Worm (Caenorhabditis elegans) whole organism, L2 larva: Measurements from ENCODE around the gene plx-2.

Experiments
- C34F6.9 ChIP-seq: fragments of 150-350 bp; optimal IDR thresholded peaks from 2 replicates; lab custom pipeline; 2014; ENCODE audit warnings: missing biosample characterization, missing genetic modification characterization
- F13H6.1 ChIP-seq: sonication (generic microtip); optimal IDR thresholded peaks from 2 replicates; lab custom pipeline; 2016; ENCODE audit warnings: missing genetic modification characterization, missing compliant biosample characterization
- R02D3.7 ChIP-seq: fragments of 150-350 bp; optimal IDR thresholded peaks from 2 replicates; lab custom pipeline; 2014; ENCODE audit warnings: missing biosample characterization, missing genetic modification characterization
- Y55F3AM.14 ChIP-seq: fragments of 200-800 bp; sonication (Bioruptor generic); optimal IDR thresholded peaks from 2 replicates; lab custom pipeline; 2018; ENCODE audit warnings: mild to moderate bottlenecking, missing genetic modification characterization, missing compliant biosample characterization
- alr-1 ChIP-seq: fragments of 150-350 bp; optimal IDR thresholded peaks from 2 replicates; lab custom pipeline; 2014; ENCODE audit warnings: missing biosample characterization, missing genetic modification characterization
- aly-2 ChIP-seq: fragments of 150-350 bp; optimal IDR thresholded peaks from 2 replicates; lab custom pipeline; 2014; ENCODE audit warnings: missing biosample characterization, missing genetic modification characterization
- ceh-16 ChIP-seq: fragments of 150-350 bp; optimal IDR thresholded peaks from 2 replicates; lab custom pipeline; 2014; ENCODE audit warnings: missing biosample characterization, missing genetic modification characterization
- ceh-82 ChIP-seq: fragments of 150-350 bp; optimal IDR thresholded peaks from 2 replicates; lab custom pipeline; 2014; ENCODE audit warnings: missing biosample characterization, missing genetic modification characterization
- crh-2 ChIP-seq: sonication (generic microtip); optimal IDR thresholded peaks from 2 replicates; lab custom pipeline; 2017; ENCODE audit warnings: missing biosample characterization, missing genetic modification characterization
- egl-27 ChIP-seq: sonication (generic microtip); optimal IDR thresholded peaks from 3 replicates; lab custom pipeline; 2017; ENCODE audit warnings: missing biosample characterization, missing genetic modification reagents, missing genetic modification characterization
- elt-1 ChIP-seq: fragments of 150-350 bp; optimal IDR thresholded peaks from 2 replicates; lab custom pipeline; 2014; ENCODE audit warnings: missing biosample characterization, missing genetic modification characterization
- fos-1 ChIP-seq: fragments of 150-350 bp; optimal IDR thresholded peaks from 2 replicates; lab custom pipeline; 2014; ENCODE audit warnings: missing biosample characterization, missing genetic modification characterization
- gmeb-1 ChIP-seq: fragments of 150-350 bp; optimal IDR thresholded peaks from 2 replicates; lab custom pipeline; 2014; ENCODE audit warnings: missing biosample characterization, missing genetic modification characterization
- lin-11 ChIP-seq: fragments of 150-350 bp; sonication (generic microtip); optimal IDR thresholded peaks from 2 replicates; lab custom pipeline; 2014; ENCODE audit warnings: missing biosample characterization, missing genetic modification characterization, inconsistent platforms, mixed read lengths
- lin-13 ChIP-seq: fragments of 150-350 bp; optimal IDR thresholded peaks from 2 replicates; lab custom pipeline; 2014; ENCODE audit warnings: missing biosample characterization, missing genetic modification reagents, missing genetic modification characterization
- lsy-2 ChIP-seq, 2 experiments: fragments of 150-350 bp in 1 of 2; sonication (generic microtip) in 1 of 2; optimal IDR thresholded peaks; 2 replicates each; lab custom pipeline; 2014 to 2017; ENCODE audit warnings: missing biosample characterization in 2 of 2, missing genetic modification characterization in 2 of 2
- mdl-1 ChIP-seq, 2 experiments: fragments of 150-350 bp in 1 of 2; sonication (generic microtip) in 1 of 2; optimal IDR thresholded peaks; 2 replicates each; lab custom pipeline; 2017; ENCODE audit warnings: missing biosample characterization in 2 of 2, missing genetic modification characterization in 2 of 2
- nhr-10 ChIP-seq: sonication (generic microtip); optimal IDR thresholded peaks from 2 replicates; lab custom pipeline; 2017; ENCODE audit warnings: missing biosample characterization, missing genetic modification characterization
- nhr-11 ChIP-seq: fragments of 150-350 bp; optimal IDR thresholded peaks from 2 replicates; lab custom pipeline; 2014; ENCODE audit warnings: missing biosample characterization, missing genetic modification characterization
- nhr-12 ChIP-seq: fragments of 150-350 bp; optimal IDR thresholded peaks from 2 replicates; lab custom pipeline; 2014; ENCODE audit warnings: missing biosample characterization, missing genetic modification characterization
- nhr-129 ChIP-seq: fragments of 150-350 bp; optimal IDR thresholded peaks from 2 replicates; lab custom pipeline; 2014; ENCODE audit warnings: missing biosample characterization, missing genetic modification characterization
- nhr-21 ChIP-seq: fragments of 150-350 bp; optimal IDR thresholded peaks from 2 replicates; lab custom pipeline; 2014; ENCODE audit warnings: missing biosample characterization, missing genetic modification characterization
- nhr-23 ChIP-seq: fragments of 150-350 bp; optimal IDR thresholded peaks from 2 replicates; lab custom pipeline; 2014; ENCODE audit warnings: missing biosample characterization, missing genetic modification reagents, missing genetic modification characterization
- nhr-237 ChIP-seq: fragments of 150-350 bp; optimal IDR thresholded peaks from 2 replicates; lab custom pipeline; 2014; ENCODE audit warnings: missing biosample characterization, missing genetic modification characterization
- nhr-25 ChIP-seq: fragments of 150-350 bp; sonication (generic microtip); optimal IDR thresholded peaks from 3 replicates; lab custom pipeline; 2014; ENCODE audit warnings: missing biosample characterization, missing genetic modification characterization
- nhr-6 ChIP-seq: fragments of 150-350 bp; optimal IDR thresholded peaks from 2 replicates; lab custom pipeline; 2014; ENCODE audit warnings: missing biosample characterization, missing genetic modification characterization
- peb-1 ChIP-seq: fragments of 150-350 bp; optimal IDR thresholded peaks from 2 replicates; lab custom pipeline; 2014; ENCODE audit warnings: missing biosample characterization, missing genetic modification characterization
- sem-4 ChIP-seq: fragments of 150-350 bp; optimal IDR thresholded peaks from 2 replicates; lab custom pipeline; 2014; ENCODE audit warnings: missing biosample characterization, missing genetic modification reagents, missing genetic modification characterization
- skn-1 ChIP-seq: sonication (generic microtip); optimal IDR thresholded peaks from 2 replicates; lab custom pipeline; 2017; ENCODE audit warnings: missing biosample characterization, missing genetic modification characterization
- sma-3 ChIP-seq: sonication (generic microtip); optimal IDR thresholded peaks from 2 replicates; lab custom pipeline; 2016; ENCODE audit warnings: missing genetic modification reagents, missing genetic modification characterization, missing compliant biosample characterization
- snpc-4 ChIP-seq: fragments of 150-350 bp; optimal IDR thresholded peaks from 2 replicates; lab custom pipeline; 2014; ENCODE audit warnings: missing biosample characterization, missing genetic modification characterization
- unc-39 ChIP-seq: fragments of 150-350 bp; optimal IDR thresholded peaks from 2 replicates; lab custom pipeline; 2014; ENCODE audit warnings: missing biosample characterization, missing genetic modification characterization
- unc-55 ChIP-seq: fragments of 150-350 bp; sonication (generic microtip); optimal IDR thresholded peaks from 3 replicates; lab custom pipeline; 2014; ENCODE audit warnings: missing biosample characterization, missing genetic modification reagents, missing genetic modification characterization
- unc-62 ChIP-seq: fragments of 150-350 bp; optimal IDR thresholded peaks from 2 replicates; lab custom pipeline; 2014; ENCODE audit warnings: missing biosample characterization, missing genetic modification reagents, missing genetic modification characterization
- zag-1 ChIP-seq: fragments of 150-350 bp; optimal IDR thresholded peaks from 2 replicates; lab custom pipeline; 2014; ENCODE audit warnings: missing biosample characterization, missing genetic modification characterization
- ztf-11 ChIP-seq: sonication (generic microtip); optimal IDR thresholded peaks from 2 replicates; lab custom pipeline; 2017; ENCODE audit warnings: missing biosample characterization, missing genetic modification characterization
- ztf-4 ChIP-seq: fragments of 150-350 bp; optimal IDR thresholded peaks from 2 replicates; lab custom pipeline; 2014; ENCODE audit warnings: missing biosample characterization, missing genetic modification characterization

The plx-2 gene

DNA sequence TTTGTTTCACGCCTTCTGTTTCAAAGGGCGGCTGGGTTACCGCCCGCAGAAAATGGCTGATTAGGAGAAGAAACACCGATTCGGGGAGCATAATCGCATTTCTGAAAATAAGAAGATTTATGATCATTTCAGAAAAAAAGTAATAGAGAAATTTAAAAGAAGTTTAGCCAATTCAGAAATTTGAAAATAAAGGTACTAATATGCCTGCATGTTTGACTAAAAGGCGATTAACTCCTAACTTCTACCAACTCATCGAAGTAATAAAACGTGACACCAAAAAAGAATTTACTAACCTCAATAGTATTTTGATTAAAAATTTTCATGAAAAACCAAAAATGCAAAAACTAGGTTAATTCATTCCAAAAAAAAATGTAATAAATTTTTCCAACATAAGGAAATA is at the start of gene plx-2:
TSS of gene plx-2 (minus strand) at position 101 of the 400 bp plus-strand sequence.
- TF ChIP-seq ztf-11 (no peak), F13H6.1 (tag; lab: Kevin White, UChicago) (no peak), ceh-16 (no peak), nhr-11 (tag; lab: Kevin White, UChicago) (no peak), zag-1 (no peak), R02D3.7 (tag; lab: Kevin White, UChicago) (no peak), sem-4 (tag; lab: Kevin White, UChicago) (no peak), peb-1 (no peak), nhr-237 (tag; lab: Kevin White, UChicago) (no peak), mdl-1 (tag; optimal IDR thresholded peaks at IDR 0.05; lab: Kevin White, UChicago) (no peak), gmeb-1 (tag; lab: Kevin White, UChicago) (no peak), skn-1 (tag; lab: Kevin White, UChicago) (no peak), unc-39 (tag; lab: Kevin White, UChicago) (no peak), nhr-23 (tag; lab: Kevin White, UChicago) (no peak), elt-1 (no peak), lsy-2 (tag; optimal IDR thresholded peaks at IDR 0.05; lab: Kevin White, UChicago) (no peak), snpc-4 (tag; lab: Kevin White, UChicago) (no peak), unc-55 (GFP tag; lab: Kevin White, UChicago) (no peak), fos-1 (tag; lab: Kevin White, UChicago) (no peak)
- TF ChIP-seq, all 48 proteins: peak for 0

DNA sequence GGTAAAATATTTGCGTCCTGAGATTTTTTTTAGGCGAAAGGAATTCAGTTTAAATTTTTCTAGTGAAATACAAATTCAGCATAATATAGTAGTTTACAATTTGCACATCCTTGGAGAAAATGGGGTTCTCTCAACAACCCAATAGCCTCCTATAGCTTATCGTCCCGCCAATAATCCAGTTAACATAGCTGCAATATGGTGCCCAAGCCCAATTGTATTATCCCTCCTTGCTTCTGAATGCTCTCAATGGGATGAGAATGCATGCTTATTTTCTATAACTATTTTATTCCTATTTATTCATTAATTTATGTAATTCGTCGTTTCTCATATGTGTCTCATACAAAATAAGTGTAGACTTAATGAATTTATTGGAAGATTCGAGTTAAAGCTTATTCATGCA is 45.3 kb upstream of the plx-2 start:
- TF ChIP-seq skn-1 (tag; lab: Kevin White, UChicago), result no peak
- no peak for TF ChIP-seq nhr-6 (tag; lab: Kevin White, UChicago)
- no peak for TF ChIP-seq C34F6.9 (tag; lab: Kevin White, UChicago)
- no peak for TF ChIP-seq nhr-11 (tag; lab: Kevin White, UChicago)
- TF ChIP-seq nhr-129 (tag; lab: Kevin White, UChicago), result no peak
- no peak for TF ChIP-seq crh-2
- no peak for TF ChIP-seq unc-62 (GFP tag; lab: Kevin White, UChicago)
- TF ChIP-seq nhr-10 (tag; lab: Kevin White, UChicago), result no peak
- TF ChIP-seq ceh-82 (tag; lab: Kevin White, UChicago), result no peak
- no peak for TF ChIP-seq peb-1
- TF ChIP-seq nhr-237 (tag; lab: Kevin White, UChicago), result no peak
- no peak for TF ChIP-seq F13H6.1 (tag; lab: Kevin White, UChicago)
- no peak for TF ChIP-seq unc-55 (GFP tag; lab: Kevin White, UChicago)
- TF ChIP-seq egl-27 (tag; lab: Kevin White, UChicago), result no peak
- no peak for TF ChIP-seq lin-13 (GFP tag; lab: Kevin White, UChicago)
- no peak for TF ChIP-seq nhr-25
- TF ChIP-seq nhr-12 (tag; lab: Kevin White, UChicago), result no peak
- no peak for TF ChIP-seq lin-11 (tag; lab: Kevin White, UChicago)

DNA sequence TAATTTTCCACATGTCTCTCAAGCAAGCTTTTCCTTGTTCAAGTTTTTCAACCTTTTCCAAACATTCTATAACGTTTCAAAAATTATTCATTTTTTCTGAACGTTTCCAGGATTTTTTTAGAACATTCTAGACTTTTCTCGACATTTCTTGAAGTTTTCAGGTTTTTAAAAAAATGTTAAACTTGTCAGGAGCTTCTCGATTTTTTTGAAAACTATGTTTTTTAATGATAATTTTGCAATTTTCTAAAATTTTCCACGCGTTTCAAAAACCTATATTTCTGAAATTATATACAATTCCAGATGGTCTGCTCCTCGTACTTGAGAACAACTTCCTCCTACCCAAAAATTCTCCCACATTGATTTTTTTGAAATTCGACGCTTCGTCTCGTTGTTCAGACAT is 30.6 kb upstream of the plx-2 start, which contains the start of gene dmsr-6:
TSS of gene dmsr-6 (plus strand) at position 301 of the 400 bp plus-strand sequence.
- TF ChIP-seq aly-2 (tag; lab: Kevin White, UChicago) (no peak), alr-1 (tag; lab: Kevin White, UChicago) (no peak), snpc-4 (tag; lab: Kevin White, UChicago) (no peak), sma-3 (GFP tag; lab: Kevin White, UChicago) (no peak)

DNA sequence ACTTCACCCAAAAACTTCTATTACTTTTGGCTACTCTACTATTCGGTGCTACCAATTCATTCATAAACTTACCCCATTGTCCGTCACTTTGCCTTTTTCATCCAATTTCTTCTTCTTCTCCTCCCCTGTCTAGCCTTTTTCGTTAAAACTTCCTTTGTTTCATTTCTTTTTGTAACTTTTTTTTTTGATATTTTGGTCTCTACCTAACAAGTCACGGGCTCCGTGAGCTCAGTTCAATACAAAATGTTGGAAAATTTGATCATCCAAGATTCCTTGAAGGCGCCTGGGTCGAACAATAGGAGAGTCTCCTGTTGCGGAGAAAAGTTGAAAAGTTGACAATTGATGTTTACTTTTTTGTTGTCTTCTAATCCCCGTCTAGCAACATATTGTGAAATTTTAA is 27.2 kb upstream of the plx-2 start:
- TF ChIP-seq snpc-4 (tag; lab: Kevin White, UChicago), result no peak
- TF ChIP-seq ztf-4, result no peak
- no peak for TF ChIP-seq lin-13 (GFP tag; lab: Kevin White, UChicago)
- TF ChIP-seq lsy-2 (tag; optimal IDR thresholded peaks at IDR 0.05; lab: Kevin White, UChicago), result no peak
- no peak for TF ChIP-seq Y55F3AM.14 (GFP tag; lab: Kevin White, UChicago)
- TF ChIP-seq skn-1 (tag; lab: Kevin White, UChicago), result no peak
- TF ChIP-seq sem-4 (tag; lab: Kevin White, UChicago), result no peak
- no peak for TF ChIP-seq peb-1
- no peak for TF ChIP-seq nhr-21 (tag; lab: Kevin White, UChicago)
- no peak for TF ChIP-seq sma-3 (GFP tag; lab: Kevin White, UChicago)
- TF ChIP-seq lin-11 (tag; lab: Kevin White, UChicago), result no peak
- no peak for TF ChIP-seq elt-1
- TF ChIP-seq ceh-16, result no peak
- TF ChIP-seq alr-1 (tag; lab: Kevin White, UChicago), result no peak
- no peak for TF ChIP-seq egl-27 (tag; lab: Kevin White, UChicago)
- no peak for TF ChIP-seq C34F6.9 (tag; lab: Kevin White, UChicago)
